Worm (Caenorhabditis elegans) whole organism, young adult: Measurements from ENCODE around the gene Y47A7.2.

Experiments
- F49E8.2 ChIP-seq: sonication (generic microtip); optimal IDR thresholded peaks from 3 replicates; lab custom pipeline; 2017; ENCODE audit warnings: missing genetic modification characterization, mild to moderate bottlenecking, missing compliant biosample characterization, antibody characterized with exemption, moderate library complexity; ENCODE audit not compliant: insufficient read depth
- ZK185.1 ChIP-seq: sonication (generic microtip); optimal IDR thresholded peaks from 2 replicates; lab custom pipeline; 2016; ENCODE audit warnings: mild to moderate bottlenecking, missing genetic modification characterization, missing compliant biosample characterization; ENCODE audit not compliant: poor library complexity, severe bottlenecking
- aptf-2 ChIP-seq: fragments of 200-800 bp; sonication (Bioruptor generic); conservative IDR thresholded peaks from 2 replicates; pipeline ENCODE4 v1.3.6; 2022; ENCODE audit warnings: missing genetic modification reagents, missing genetic modification characterization, missing compliant biosample characterization
- atf-7 ChIP-seq: sonication (generic microtip); optimal IDR thresholded peaks from 2 replicates; lab custom pipeline; 2017; ENCODE audit warnings: mild to moderate bottlenecking, missing genetic modification characterization, missing compliant biosample characterization
- bed-2 ChIP-seq: fragments of 200-800 bp; sonication (Bioruptor generic); IDR thresholded peaks from 2 replicates; pipeline ENCODE4 v1.3.6; 2022; ENCODE audit warnings: missing genetic modification reagents, missing genetic modification characterization, missing compliant biosample characterization
- ceh-91 ChIP-seq: fragments of 200-800 bp; sonication (Bioruptor generic); IDR thresholded peaks from 2 replicates; pipeline ENCODE4 v1.3.6; 2022; ENCODE audit warnings: missing genetic modification reagents, missing genetic modification characterization, missing compliant biosample characterization
- madf-8 ChIP-seq: fragments of 200-800 bp; sonication (Bioruptor generic); conservative IDR thresholded peaks from 2 replicates; pipeline ENCODE4 v1.3.6; 2022; ENCODE audit warnings: missing genetic modification reagents, missing genetic modification characterization, missing compliant biosample characterization
- mxl-1 ChIP-seq: sonication (generic microtip); optimal IDR thresholded peaks from 2 replicates; lab custom pipeline; 2016; ENCODE audit warnings: missing genetic modification characterization, missing compliant biosample characterization
- nfya-1 ChIP-seq: sonication (generic microtip); optimal IDR thresholded peaks from 2 replicates; lab custom pipeline; 2017; ENCODE audit warnings: antibody characterized with exemption, missing compliant biosample characterization, missing genetic modification characterization, borderline replicate concordance; ENCODE audit not compliant: insufficient read depth
- sea-2 ChIP-seq: fragments of 200-800 bp; sonication (Bioruptor generic); IDR thresholded peaks from 2 replicates; pipeline ENCODE4 v1.3.6; 2022; ENCODE audit warnings: missing genetic modification characterization, missing compliant biosample characterization
- snpc-4 ChIP-seq, 5 experiments: fragments of 150-350 bp in 1 of 5; sonication (generic microtip) in 4 of 5; optimal IDR thresholded peaks; 2 replicates each; lab custom pipeline; 2014 to 2018; ENCODE audit warnings: missing genetic modification characterization in 5 of 5, missing biosample characterization in 3 of 5, antibody characterized with exemption in 2 of 5, mild to moderate bottlenecking in 2 of 5, missing compliant biosample characterization in 2 of 5, missing genotype in 2 of 5, moderate library complexity in 2 of 5, missing genetic modification reagents in 1 of 5
- ztf-18 ChIP-seq: sonication (generic microtip); optimal IDR thresholded peaks from 2 replicates; lab custom pipeline; 2016; ENCODE audit warnings: missing genotype, mild to moderate bottlenecking, missing genetic modification characterization, missing compliant biosample characterization

ce11 chrV:5164682-5165081 lies 33.5 kb downstream of the Y47A7.2 start, which contains the start of gene abu-7:
- TF ChIP-seq atf-7 (tag; lab: Kevin White, UChicago) (no peak), aptf-2 (GFP tag; lab: Robert Waterston, UW) (no peak), ZK185.1 (no peak), snpc-4 (GFP tag; optimal IDR thresholded peaks at IDR 0.05; lab: Kevin White, UChicago) (no peak), snpc-4 (tag; optimal IDR thresholded peaks at IDR 0.05; lab: Kevin White, UChicago) (no peak), F49E8.2 (tag; lab: Kevin White, UChicago) (no peak), madf-8 (no peak), ztf-18 (tag; lab: Kevin White, UChicago) (no peak), sea-2 (no peak), mxl-1 (tag; lab: Kevin White, UChicago) (no peak), ceh-91 (no peak), bed-2 (GFP tag; lab: Robert Waterston, UW) (no peak), nfya-1 (tag; lab: Kevin White, UChicago) (no peak)
